Worm (Caenorhabditis elegans): ENCODE measurements around the gene ocr-3.

The ocr-3 gene

DNA sequence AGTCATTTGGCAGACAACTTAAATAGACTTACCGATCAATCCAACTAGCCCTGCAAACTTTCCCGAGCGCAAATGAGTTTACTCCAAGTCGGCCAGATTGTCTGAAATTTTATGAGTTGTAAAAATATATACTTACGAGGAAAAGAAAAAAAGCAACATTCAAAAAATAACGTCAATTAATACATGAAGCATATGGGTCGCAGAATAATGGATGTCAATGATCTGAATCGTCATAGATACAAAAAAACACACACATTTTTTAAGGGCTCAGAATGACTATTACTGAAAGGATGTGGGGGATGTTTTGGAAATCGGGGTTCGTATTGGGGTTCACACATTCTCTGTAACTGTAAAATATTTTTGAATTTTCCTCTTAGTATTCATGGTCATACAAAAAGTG lies 20.9 kb upstream of the ocr-3 start, which contains the start of gene unc-7:
Gene unc-7, minus strand, starts transcription at position 101 of the 400 bp plus-strand sequence.
- no peak for TF ChIP-seq med-1 (GFP tag; optimal IDR thresholded peaks at IDR 0.05; ENCODE audit: insufficient read depth)

DNA sequence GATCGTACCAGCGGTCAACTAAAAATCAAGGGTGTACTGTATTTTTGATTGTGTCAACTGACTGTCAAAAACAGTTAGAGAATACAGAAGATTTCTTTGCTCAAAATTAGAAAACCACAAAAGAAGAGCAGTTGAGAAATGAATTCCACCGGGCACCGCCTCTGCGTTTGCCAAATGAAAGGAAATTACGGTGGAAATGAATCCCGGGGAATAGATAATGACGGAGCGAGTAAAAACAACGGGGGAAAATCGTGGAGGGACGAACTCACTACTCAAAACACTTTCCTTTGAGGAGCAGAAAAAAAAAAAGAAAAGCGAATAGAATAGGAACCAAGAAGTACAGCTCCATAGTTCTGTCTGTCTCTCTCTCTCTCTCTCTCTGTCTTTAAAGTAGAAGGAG lies 20.1 kb upstream of the ocr-3 start:
- TF ChIP-seq ztf-23 (GFP tag; IDR thresholded peaks at IDR 0.05) (no peak), flt-1 (GFP tag; IDR thresholded peaks at IDR 0.05) (no peak), klf-2 (GFP tag; conservative IDR thresholded peaks at IDR 0.05) (no peak), med-1 (GFP tag; optimal IDR thresholded peaks at IDR 0.05; ENCODE audit: insufficient read depth) (no peak), T22C8.4 (GFP tag; IDR thresholded peaks at IDR 0.05) (no peak), ref-1 (GFP tag; conservative IDR thresholded peaks at IDR 0.05) (no peak), tab-1 (GFP tag; IDR thresholded peaks at IDR 0.05) (no peak), ztf-29 (GFP tag; IDR thresholded peaks at IDR 0.05) (no peak), cog-1 (tag; optimal IDR thresholded peaks at IDR 0.05) (no peak)

ce11 chrX:15148831-15149230 lies 19.7 kb upstream of the ocr-3 start:
- TF ChIP-seq med-1 (GFP tag; optimal IDR thresholded peaks at IDR 0.05; ENCODE audit: insufficient read depth) = no peak
- 0 out of 2 replicates have a peak, but pooled peaks have one; percentile 27 for TF ChIP-seq klf-2 (GFP tag; conservative IDR thresholded peaks at IDR 0.05)

DNA sequence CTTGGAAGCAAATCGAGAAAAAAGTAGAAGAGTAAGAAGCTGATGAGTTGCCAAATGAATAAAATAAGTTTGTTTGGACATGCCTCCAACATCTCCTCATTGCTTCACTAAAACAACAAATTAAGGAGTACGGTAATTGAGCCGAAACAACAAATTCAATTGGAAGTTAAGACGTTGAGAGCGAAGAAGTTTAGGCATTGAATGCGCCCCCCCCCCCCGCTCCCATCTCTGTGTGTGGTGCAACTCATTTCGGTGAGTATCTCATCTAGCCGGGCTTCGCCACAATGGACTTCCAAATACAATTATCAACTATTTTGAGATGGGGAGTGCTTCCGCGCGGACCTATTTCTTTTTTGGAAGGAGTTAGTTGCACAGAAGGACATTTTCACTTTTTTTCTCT lies 13.5 kb upstream of the ocr-3 start:
- TF ChIP-seq tab-1 (GFP tag; IDR thresholded peaks at IDR 0.05) = no peak
- no peak for TF ChIP-seq flt-1 (GFP tag; IDR thresholded peaks at IDR 0.05)
- TF ChIP-seq cog-1 (tag; optimal IDR thresholded peaks at IDR 0.05) = no peak
- TF ChIP-seq ref-1 (GFP tag; conservative IDR thresholded peaks at IDR 0.05) = no peak
- TF ChIP-seq klf-2 (GFP tag; conservative IDR thresholded peaks at IDR 0.05) = no peak
- no peak for TF ChIP-seq ztf-23 (GFP tag; IDR thresholded peaks at IDR 0.05)
- no peak for TF ChIP-seq med-1 (GFP tag; optimal IDR thresholded peaks at IDR 0.05; ENCODE audit: insufficient read depth)
- no peak for TF ChIP-seq ztf-29 (GFP tag; IDR thresholded peaks at IDR 0.05)
- TF ChIP-seq T22C8.4 (GFP tag; IDR thresholded peaks at IDR 0.05) = no peak

DNA sequence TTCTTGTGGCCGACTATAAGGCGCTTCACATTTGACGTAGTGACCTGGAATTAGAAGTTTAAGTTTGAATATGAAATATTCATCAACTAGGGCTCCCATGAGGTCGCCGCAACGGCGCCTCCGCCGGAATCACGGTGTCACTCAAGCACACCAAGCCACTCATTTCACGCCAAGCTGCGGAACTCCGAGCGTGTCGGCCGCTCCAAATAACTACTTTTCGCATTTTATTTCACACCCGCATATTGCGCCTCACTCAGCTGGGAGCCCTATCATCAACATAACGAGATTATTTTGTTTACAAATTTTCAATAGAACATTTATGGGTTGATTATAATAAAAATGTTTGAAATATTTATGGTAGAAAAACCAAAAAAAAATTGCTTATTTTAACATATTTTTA lies 10.7 kb upstream of the ocr-3 start:
- TF ChIP-seq ztf-23 (GFP tag; IDR thresholded peaks at IDR 0.05) (no peak), med-1 (GFP tag; optimal IDR thresholded peaks at IDR 0.05; ENCODE audit: insufficient read depth) (no peak), klf-2 (GFP tag; conservative IDR thresholded peaks at IDR 0.05) (no peak), T22C8.4 (GFP tag; IDR thresholded peaks at IDR 0.05) (no peak), ref-1 (GFP tag; conservative IDR thresholded peaks at IDR 0.05) (no peak), cog-1 (tag; optimal IDR thresholded peaks at IDR 0.05) (no peak), ztf-29 (GFP tag; IDR thresholded peaks at IDR 0.05) (no peak), flt-1 (GFP tag; IDR thresholded peaks at IDR 0.05) (no peak), tab-1 (GFP tag; IDR thresholded peaks at IDR 0.05) (no peak)

DNA sequence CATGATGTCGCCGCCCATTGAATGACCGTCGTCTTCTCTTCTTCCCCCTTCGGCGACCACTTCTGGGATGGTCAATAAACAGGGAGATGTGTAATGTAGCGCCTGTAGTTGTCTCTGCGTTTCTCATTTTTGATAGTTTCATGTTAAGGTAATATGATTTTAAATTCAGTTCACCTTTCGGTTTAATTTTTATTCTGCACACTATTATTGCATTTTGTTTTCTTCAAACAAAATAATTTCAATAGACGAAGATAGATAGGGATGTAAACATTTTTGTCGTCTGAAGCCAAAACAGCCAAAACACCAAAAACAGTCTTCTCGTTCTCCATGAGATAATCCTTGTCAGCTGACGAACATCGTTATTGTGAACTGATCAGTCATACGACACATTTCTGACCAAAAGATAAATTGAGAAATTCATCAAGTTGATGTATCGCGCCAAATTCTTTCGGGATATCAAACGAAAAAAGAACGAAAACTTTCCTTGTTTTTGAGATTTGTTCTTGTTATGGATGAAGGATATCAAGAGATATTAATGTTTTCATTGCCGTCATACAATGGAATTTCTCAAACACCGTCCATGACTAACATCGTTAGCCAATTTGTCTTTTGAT lies 9.7 kb upstream of the ocr-3 start, which contains the start of gene C11G10.1:
Gene C11G10.1, minus strand, starts transcription at position 51 of the 614 bp plus-strand sequence.
- TF ChIP-seq cog-1 (tag; optimal IDR thresholded peaks at IDR 0.05) (no peak), T22C8.4 (GFP tag; IDR thresholded peaks at IDR 0.05) (no peak), ztf-29 (GFP tag; IDR thresholded peaks at IDR 0.05) (no peak), klf-2 (GFP tag; conservative IDR thresholded peaks at IDR 0.05) (no peak), ztf-23 (GFP tag; IDR thresholded peaks at IDR 0.05) (no peak), tab-1 (GFP tag; IDR thresholded peaks at IDR 0.05) (no peak), med-1 (GFP tag; optimal IDR thresholded peaks at IDR 0.05; ENCODE audit: insufficient read depth) (no peak), ref-1 (GFP tag; conservative IDR thresholded peaks at IDR 0.05) (no peak), flt-1 (GFP tag; IDR thresholded peaks at IDR 0.05) (no peak)

ce11 chrX:15159362-15159761 lies 9.2 kb upstream of the ocr-3 start:
- TF ChIP-seq med-1 (GFP tag; optimal IDR thresholded peaks at IDR 0.05; ENCODE audit: insufficient read depth) (no peak), cog-1 (tag; optimal IDR thresholded peaks at IDR 0.05) (no peak), tab-1 (GFP tag; IDR thresholded peaks at IDR 0.05) (no peak)

ce11 chrX:15160923-15161322 lies 7.6 kb upstream of the ocr-3 start:
- TF ChIP-seq flt-1 (GFP tag; IDR thresholded peaks at IDR 0.05) (no peak), cog-1 (tag; optimal IDR thresholded peaks at IDR 0.05) (no peak), med-1 (GFP tag; optimal IDR thresholded peaks at IDR 0.05; ENCODE audit: insufficient read depth) (no peak), klf-2 (GFP tag; conservative IDR thresholded peaks at IDR 0.05) (no peak), ref-1 (GFP tag; conservative IDR thresholded peaks at IDR 0.05) (no peak)

ce11 chrX:15163118-15163517 lies 5.4 kb upstream of the ocr-3 start:
- no peak for TF ChIP-seq klf-2 (GFP tag; conservative IDR thresholded peaks at IDR 0.05)
- no peak for TF ChIP-seq ztf-23 (GFP tag; IDR thresholded peaks at IDR 0.05)
- no peak for TF ChIP-seq tab-1 (GFP tag; IDR thresholded peaks at IDR 0.05)
- no peak for TF ChIP-seq flt-1 (GFP tag; IDR thresholded peaks at IDR 0.05)
- TF ChIP-seq ztf-29 (GFP tag; IDR thresholded peaks at IDR 0.05) = no peak
- no peak for TF ChIP-seq cog-1 (tag; optimal IDR thresholded peaks at IDR 0.05)
- no peak for TF ChIP-seq ref-1 (GFP tag; conservative IDR thresholded peaks at IDR 0.05)
- no peak for TF ChIP-seq med-1 (GFP tag; optimal IDR thresholded peaks at IDR 0.05; ENCODE audit: insufficient read depth)
- TF ChIP-seq T22C8.4 (GFP tag; IDR thresholded peaks at IDR 0.05) = no peak

DNA sequence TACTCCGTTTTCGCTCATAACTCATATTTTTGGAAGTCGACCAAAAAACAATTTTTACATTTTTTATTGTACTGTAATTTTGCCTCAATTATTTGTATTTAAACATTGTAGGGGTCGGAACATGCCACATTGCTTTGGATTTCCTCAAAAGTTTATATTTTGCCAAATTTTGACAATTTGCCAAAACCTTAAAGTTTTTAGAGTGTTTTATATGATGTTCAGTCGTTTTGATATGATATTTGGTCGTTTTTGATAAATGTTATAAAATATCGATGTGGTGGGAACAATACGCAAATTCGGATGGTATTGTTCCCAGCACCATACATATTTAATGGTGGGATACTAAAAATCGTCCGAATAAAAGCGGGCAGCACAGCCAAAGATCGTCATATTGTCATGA lies 4.4 kb upstream of the ocr-3 start, which contains the start of gene T10B10.9:
Gene T10B10.9, plus strand, starts transcription at position 301 of the 400 bp plus-strand sequence.
- TF ChIP-seq ztf-23 (GFP tag; IDR thresholded peaks at IDR 0.05) = no peak

- no peak for TF ChIP-seq tab-1 (GFP tag; IDR thresholded peaks at IDR 0.05)
- TF ChIP-seq med-1 (GFP tag; optimal IDR thresholded peaks at IDR 0.05; ENCODE audit: insufficient read depth) = no peak
- TF ChIP-seq T22C8.4 (GFP tag; IDR thresholded peaks at IDR 0.05) = no peak
- TF ChIP-seq flt-1 (GFP tag; IDR thresholded peaks at IDR 0.05) = no peak
- no peak for TF ChIP-seq ztf-29 (GFP tag; IDR thresholded peaks at IDR 0.05)
- no peak for TF ChIP-seq cog-1 (tag; optimal IDR thresholded peaks at IDR 0.05)
- no peak for TF ChIP-seq klf-2 (GFP tag; conservative IDR thresholded peaks at IDR 0.05)
- no peak for TF ChIP-seq ref-1 (GFP tag; conservative IDR thresholded peaks at IDR 0.05)
Observed at ce11 chrX:15166122-15166521, 2.4 kb upstream of the ocr-3 start, which contains the start of gene T10B10.8. TSS of gene T10B10.8 (minus strand) at chrX:15166222.
